Worm (Caenorhabditis elegans): ENCODE data around the gene nekl-4.
A peak's percentile ranks its signal among the peaks of the same experiment; 100 is the strongest.

nekl-4 gene

DNA sequence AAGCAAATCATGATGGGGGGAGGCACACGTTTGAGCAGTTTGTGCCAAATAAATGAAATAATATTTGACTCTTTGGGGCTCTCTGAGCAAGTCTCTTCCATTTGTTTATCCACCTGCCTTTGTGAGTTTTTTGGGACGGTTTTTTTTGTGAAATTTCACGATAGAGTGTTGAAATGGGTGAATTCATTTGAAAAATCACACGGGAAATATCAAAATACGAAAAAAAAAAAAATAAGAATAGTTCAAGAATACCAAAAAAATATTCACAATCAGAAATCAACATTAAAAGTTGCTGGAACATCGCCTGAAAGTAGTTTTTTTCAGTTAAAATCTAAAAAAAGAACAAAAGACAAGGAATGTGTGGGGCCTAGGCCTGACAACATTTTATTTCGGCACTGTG lies 4.8 kb downstream of the nekl-4 start, which contains the start of gene pqn-25:
Gene pqn-25, minus strand, starts transcription at position 101 of the 400 bp plus-strand sequence.
- TF ChIP-seq ztf-11 (tag; optimal IDR thresholded peaks at IDR 0.05) (no peak), elt-3 (tag; optimal IDR thresholded peaks at IDR 0.05) (no peak), unc-62 (GFP tag; optimal IDR thresholded peaks at IDR 0.05) (no peak), unc-120 (tag; optimal IDR thresholded peaks at IDR 0.05; ENCODE audit: poor library complexity, severe bottlenecking) (no peak), hlh-1 (tag; optimal IDR thresholded peaks at IDR 0.05) (no peak), snpc-4 (tag; optimal IDR thresholded peaks at IDR 0.05) (no peak), ceh-43 (GFP tag; optimal IDR thresholded peaks at IDR 0.05) (no peak)

DNA sequence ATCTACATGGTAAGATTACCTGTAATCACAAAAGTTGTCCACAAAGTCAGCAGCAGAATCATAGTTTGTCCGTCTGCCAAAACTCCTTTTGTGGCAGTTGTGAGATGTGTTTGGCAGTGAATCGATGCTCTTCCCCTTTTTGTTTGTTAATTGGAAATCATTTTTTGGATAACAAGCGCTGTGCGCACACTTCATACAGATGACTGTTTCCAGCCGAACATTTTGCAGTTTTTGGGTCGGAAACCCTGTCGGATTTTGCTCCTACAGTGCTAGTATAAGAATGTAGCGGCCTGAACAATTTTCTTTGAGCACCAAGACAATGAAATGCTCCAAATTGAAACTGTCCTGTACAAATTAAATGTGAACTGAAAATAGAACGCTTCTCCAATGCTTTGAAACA lies 8.7 kb downstream of the nekl-4 start, which contains the start of gene D1044.7:
Gene D1044.7, minus strand, starts transcription at position 101 of the 400 bp plus-strand sequence.
- TF ChIP-seq lsy-2 (tag; optimal IDR thresholded peaks at IDR 0.05) (no peak), bed-3 (GFP tag; optimal IDR thresholded peaks at IDR 0.05) (no peak)

DNA sequence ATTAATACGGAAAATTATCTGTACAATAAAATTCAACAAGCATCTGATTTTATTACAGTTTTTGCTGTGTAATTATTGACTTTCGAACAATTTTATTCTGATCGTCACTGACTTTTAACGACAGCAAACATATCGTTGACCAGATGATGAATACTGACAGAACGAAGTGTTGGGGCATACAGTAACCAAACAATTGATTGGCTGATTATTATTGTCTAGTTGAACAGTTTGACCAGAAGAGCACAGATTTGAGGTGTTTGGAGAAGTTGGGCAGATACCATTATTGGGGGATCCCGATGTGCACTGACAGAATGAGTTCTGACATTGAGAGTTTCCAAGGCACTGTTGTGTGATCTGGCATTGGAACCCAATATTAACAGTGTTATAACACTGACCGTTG lies 10.4 kb downstream of the nekl-4 start:
- TF ChIP-seq pha-4 (tag; optimal IDR thresholded peaks at IDR 0.05) (no peak), hlh-1 (tag; optimal IDR thresholded peaks at IDR 0.05) (no peak), nhr-28 (tag; optimal IDR thresholded peaks at IDR 0.05) (no peak), ces-1 (GFP tag; optimal IDR thresholded peaks at IDR 0.05) (no peak), ham-2 (GFP tag; optimal IDR thresholded peaks at IDR 0.05) (no peak), ztf-11 (tag; optimal IDR thresholded peaks at IDR 0.05) (no peak), flh-1 (GFP tag; optimal IDR thresholded peaks at IDR 0.05) (no peak), nhr-237 (tag; optimal IDR thresholded peaks at IDR 0.05) (no peak), mab-5 (tag; optimal IDR thresholded peaks at IDR 0.05) (no peak), ceh-83 (GFP tag; optimal IDR thresholded peaks at IDR 0.05) (no peak), M03D4.4 (tag; optimal IDR thresholded peaks at IDR 0.05) (no peak), lin-32 (GFP tag; optimal IDR thresholded peaks at IDR 0.05) (no peak), nhr-76 (tag; optimal IDR thresholded peaks at IDR 0.05) (no peak), mep-1 (tag; optimal IDR thresholded peaks at IDR 0.05) (no peak), elt-1 (tag; optimal IDR thresholded peaks at IDR 0.05; ENCODE audit: borderline replicate concordance, insufficient read depth) (no peak), cnd-1 (tag; optimal IDR thresholded peaks at IDR 0.05) (no peak)

DNA sequence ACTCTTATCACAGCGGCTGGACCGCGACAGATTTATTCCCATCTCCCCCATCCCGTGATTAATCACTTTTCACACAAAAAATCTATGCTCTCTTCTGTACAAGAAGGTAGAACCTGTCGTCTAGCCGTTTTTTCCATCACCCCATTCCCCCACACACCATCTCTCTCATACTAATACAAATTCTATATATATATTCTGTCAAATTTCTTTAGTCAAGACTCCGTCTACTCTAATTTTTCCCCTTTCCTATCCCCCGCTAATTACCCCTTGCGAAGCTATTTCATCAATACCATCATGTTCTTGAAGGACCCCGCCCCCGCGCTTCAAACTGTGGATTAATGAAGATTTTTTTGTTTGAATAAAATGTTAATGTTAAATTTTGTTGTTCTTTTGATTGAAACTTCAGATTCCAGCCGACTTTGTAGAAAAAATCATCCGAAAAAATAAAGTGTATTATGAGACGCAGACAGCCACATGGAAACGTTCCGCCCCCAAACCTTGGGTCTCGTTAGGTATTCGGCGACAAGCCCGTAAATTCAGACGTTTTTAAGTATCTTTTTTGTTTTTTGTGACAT lies 11.2 kb downstream of the nekl-4 start:
- TF ChIP-seq M03D4.4 (tag; optimal IDR thresholded peaks at IDR 0.05) (peak; percentile 18), ztf-11 (tag; optimal IDR thresholded peaks at IDR 0.05) (no peak)

DNA sequence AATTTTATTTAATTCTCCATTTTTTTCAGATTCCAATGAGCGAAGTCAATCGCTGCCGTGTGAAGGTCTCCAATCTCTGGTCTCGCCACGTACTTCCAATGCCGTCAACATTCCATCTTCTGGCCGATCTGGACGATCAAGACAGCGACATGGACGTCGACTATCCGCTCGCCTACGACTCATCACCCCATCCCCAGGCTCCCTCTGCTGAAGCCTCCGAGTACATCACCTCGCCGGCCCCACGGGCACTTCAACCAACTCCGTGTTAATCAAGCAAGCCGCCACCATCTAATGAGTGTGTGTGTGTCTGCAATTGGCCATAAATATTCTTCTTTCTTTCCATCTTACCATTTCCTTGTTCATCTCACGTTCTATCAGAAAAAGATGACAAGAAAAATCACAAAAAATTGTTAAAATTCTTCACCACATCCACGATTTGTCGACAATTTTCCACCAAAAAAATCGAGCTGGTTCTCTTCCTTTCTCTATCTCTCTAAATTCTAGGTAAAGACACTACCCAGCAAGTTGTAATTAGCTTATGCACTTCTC lies 11.8 kb downstream of the nekl-4 start:
- no peak for TF ChIP-seq M03D4.4 (tag; optimal IDR thresholded peaks at IDR 0.05)
- no peak for TF ChIP-seq mep-1 (tag; optimal IDR thresholded peaks at IDR 0.05)
- no peak for TF ChIP-seq nhr-237 (tag; optimal IDR thresholded peaks at IDR 0.05)
- TF ChIP-seq bed-3 (GFP tag; optimal IDR thresholded peaks at IDR 0.05) = no peak
- TF ChIP-seq elt-3 (tag; optimal IDR thresholded peaks at IDR 0.05) = no peak
- no peak for TF ChIP-seq lsy-2 (tag; optimal IDR thresholded peaks at IDR 0.05)

DNA sequence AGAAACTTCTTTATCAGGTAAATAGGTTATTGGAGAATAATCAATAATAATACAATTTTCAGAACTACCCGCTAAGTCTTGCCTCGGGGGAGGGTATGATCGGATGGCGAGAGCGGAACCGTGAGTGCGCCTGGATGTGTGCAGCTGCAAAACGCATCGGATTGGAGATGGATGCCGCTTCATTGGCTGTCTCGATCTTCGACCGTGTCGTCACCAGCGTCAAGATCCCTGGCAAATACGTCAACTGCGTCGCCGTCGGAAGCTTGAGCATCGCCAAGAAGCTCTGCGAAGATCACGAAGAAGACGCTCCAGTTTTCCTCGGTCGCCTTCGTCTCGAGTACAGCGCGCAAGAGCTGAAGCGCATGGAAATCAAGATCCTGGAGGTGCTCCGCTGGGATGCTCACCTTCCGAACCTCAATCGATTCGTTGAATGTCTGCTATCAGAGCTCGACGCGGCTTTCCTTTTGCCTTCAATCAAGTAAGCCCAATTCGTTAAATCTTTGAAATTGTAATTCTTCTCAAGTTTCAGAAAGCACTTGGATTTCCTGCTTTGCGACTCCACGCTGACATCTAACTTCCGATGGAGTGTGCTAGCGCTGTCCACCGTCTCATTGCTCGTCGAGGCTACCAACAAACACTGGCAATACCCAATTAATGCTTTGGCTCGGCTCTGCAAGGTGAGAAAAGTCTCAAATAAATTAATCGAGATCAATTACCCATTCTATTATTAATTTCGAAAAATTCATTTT lies 12.4 kb downstream of the nekl-4 start:
- TF ChIP-seq snpc-4 (tag; optimal IDR thresholded peaks at IDR 0.05) = no peak
- no peak for TF ChIP-seq unc-39 (tag; optimal IDR thresholded peaks at IDR 0.05)
- TF ChIP-seq mab-5 (tag; optimal IDR thresholded peaks at IDR 0.05) = no peak
- TF ChIP-seq mep-1 (tag; optimal IDR thresholded peaks at IDR 0.05) = no peak
- no peak for TF ChIP-seq sem-2 (GFP tag; optimal IDR thresholded peaks at IDR 0.05)
- no peak for TF ChIP-seq M03D4.4 (tag; optimal IDR thresholded peaks at IDR 0.05)
- no peak for TF ChIP-seq ceh-39 (tag; optimal IDR thresholded peaks at IDR 0.05)
- no peak for TF ChIP-seq ztf-11 (tag; optimal IDR thresholded peaks at IDR 0.05)
- no peak for TF ChIP-seq nhr-237 (tag; optimal IDR thresholded peaks at IDR 0.05)
- no peak for TF ChIP-seq bed-3 (GFP tag; optimal IDR thresholded peaks at IDR 0.05)
- no peak for TF ChIP-seq ceh-43 (GFP tag; optimal IDR thresholded peaks at IDR 0.05)
- TF ChIP-seq ces-1 (GFP tag; optimal IDR thresholded peaks at IDR 0.05) = no peak
- no peak for TF ChIP-seq tbx-8 (GFP tag; optimal IDR thresholded peaks at IDR 0.05)
- TF ChIP-seq nhr-28 (tag; optimal IDR thresholded peaks at IDR 0.05) = no peak
- TF ChIP-seq unc-62 (GFP tag; optimal IDR thresholded peaks at IDR 0.05) = no peak
- TF ChIP-seq cnd-1 (tag; optimal IDR thresholded peaks at IDR 0.05) = no peak
- no peak for TF ChIP-seq pha-4 (tag; optimal IDR thresholded peaks at IDR 0.05)

Data from whole organism, mixed stage, embryonic.